Worm (Caenorhabditis elegans) whole organism, young adult: ENCODE measurements around the gene rpoa-1.
A peak's percentile ranks its signal among the peaks of the same experiment; 100 is the strongest.

Experiments used
- C06A6.2 ChIP-seq: fragments of 200-800 bp; sonication (Bioruptor generic); conservative IDR thresholded peaks from 2 replicates; pipeline ENCODE4 v1.3.6; 2022; ENCODE audit warnings: missing genetic modification characterization, missing compliant biosample characterization
- F22D6.2 ChIP-seq: sonication (generic microtip); optimal IDR thresholded peaks from 2 replicates; lab custom pipeline; 2016; ENCODE audit warnings: mild to moderate bottlenecking, missing genetic modification characterization, missing compliant biosample characterization
- F23B12.7 ChIP-seq: sonication (generic microtip); optimal IDR thresholded peaks from 2 replicates; lab custom pipeline; 2017; ENCODE audit warnings: missing genetic modification characterization, mild to moderate bottlenecking, missing compliant biosample characterization, antibody characterized with exemption, moderate library complexity; ENCODE audit not compliant: insufficient read depth
- F37B4.10 ChIP-seq: fragments of 200-800 bp; sonication (Bioruptor generic); IDR thresholded peaks from 2 replicates; pipeline ENCODE4 v1.3.6; 2022; ENCODE audit warnings: missing genetic modification characterization, missing compliant biosample characterization
- F55B11.4 ChIP-seq: sonication (generic microtip); optimal IDR thresholded peaks from 2 replicates; lab custom pipeline; 2016; ENCODE audit warnings: missing compliant biosample characterization, missing genetic modification characterization, borderline replicate concordance; ENCODE audit not compliant: insufficient read depth
- F57C9.4 ChIP-seq: sonication (generic microtip); optimal IDR thresholded peaks from 2 replicates; lab custom pipeline; 2017; ENCODE audit warnings: mild to moderate bottlenecking, missing genetic modification characterization, missing compliant biosample characterization
- K12H6.12 ChIP-seq: fragments of 200-800 bp; sonication (Bioruptor generic); optimal IDR thresholded peaks from 2 replicates; lab custom pipeline; 2018; ENCODE audit warnings: mild to moderate bottlenecking, missing genetic modification characterization, missing compliant biosample characterization
- T07F8.4 ChIP-seq: sonication (generic microtip); optimal IDR thresholded peaks from 2 replicates; lab custom pipeline; 2016; ENCODE audit warnings: mild to moderate bottlenecking, missing genetic modification characterization, moderate library complexity, missing compliant biosample characterization
- T26A5.8 ChIP-seq: sonication (generic microtip); optimal IDR thresholded peaks from 2 replicates; lab custom pipeline; 2016; ENCODE audit warnings: missing genetic modification characterization, missing compliant biosample characterization
- Y53F4B.3 ChIP-seq: fragments of 200-800 bp; sonication (Bioruptor generic); IDR thresholded peaks from 2 replicates; pipeline ENCODE4 v1.3.6; 2022; ENCODE audit warnings: missing genetic modification reagents, missing genetic modification characterization, missing compliant biosample characterization
- Y53G8AR.9 ChIP-seq: fragments of 200-800 bp; sonication (Bioruptor generic); conservative IDR thresholded peaks from 2 replicates; pipeline ENCODE4 v1.3.6; 2022; ENCODE audit warnings: missing genetic modification reagents, missing genetic modification characterization, missing compliant biosample characterization
- Y95B8A.8 ChIP-seq: fragments of 200-800 bp; sonication (Bioruptor generic); IDR thresholded peaks from 2 replicates; pipeline ENCODE4 v1.3.6; 2022; ENCODE audit warnings: missing genetic modification reagents, missing genetic modification characterization, missing compliant biosample characterization
- akir-1 ChIP-seq: fragments of 200-800 bp; sonication (Bioruptor generic); optimal IDR thresholded peaks from 2 replicates; lab custom pipeline; 2018; ENCODE audit warnings: mild to moderate bottlenecking, missing genetic modification characterization, moderate library complexity, missing compliant biosample characterization
- ama-1 ChIP-seq, 3 experiments: fragments of 150-350 bp in 1 of 3; sonication (generic microtip) in 2 of 3; optimal IDR thresholded peaks; 2 replicates each; lab custom pipeline; 2014 to 2018; ENCODE audit warnings: missing biosample characterization in 2 of 3, missing genetic modification characterization in 2 of 3, missing genetic modification reagents in 2 of 3
- aptf-2 ChIP-seq: fragments of 200-800 bp; sonication (Bioruptor generic); conservative IDR thresholded peaks from 2 replicates; pipeline ENCODE4 v1.3.6; 2022; ENCODE audit warnings: missing genetic modification reagents, missing genetic modification characterization, missing compliant biosample characterization
- aptf-3 ChIP-seq: fragments of 200-800 bp; sonication (Bioruptor generic); IDR thresholded peaks from 2 replicates; pipeline ENCODE4 v1.3.6; 2022; ENCODE audit warnings: missing genetic modification characterization, missing compliant biosample characterization
- atf-7 ChIP-seq: sonication (generic microtip); optimal IDR thresholded peaks from 2 replicates; lab custom pipeline; 2017; ENCODE audit warnings: mild to moderate bottlenecking, missing genetic modification characterization, missing compliant biosample characterization
- attf-5 ChIP-seq: fragments of 200-800 bp; sonication (Bioruptor generic); optimal IDR thresholded peaks from 2 replicates; lab custom pipeline; 2018; ENCODE audit warnings: mild to moderate bottlenecking, missing genetic modification characterization, missing compliant biosample characterization
- ccch-3 ChIP-seq: fragments of 200-800 bp; sonication (Bioruptor generic); optimal IDR thresholded peaks from 2 replicates; lab custom pipeline; 2018; ENCODE audit warnings: mild to moderate bottlenecking, missing genetic modification characterization, missing compliant biosample characterization
- cebp-2 ChIP-seq: fragments of 200-800 bp; sonication (Bioruptor generic); IDR thresholded peaks from 2 replicates; pipeline ENCODE4 v1.3.6; 2022; ENCODE audit warnings: missing genetic modification characterization, missing compliant biosample characterization
- ceh-100 ChIP-seq: fragments of 200-800 bp; sonication (Bioruptor generic); IDR thresholded peaks from 2 replicates; pipeline ENCODE4 v1.3.6; 2022; ENCODE audit warnings: missing genetic modification reagents, missing genetic modification characterization, missing compliant biosample characterization
- ceh-27 ChIP-seq: fragments of 200-800 bp; sonication (Bioruptor generic); optimal IDR thresholded peaks from 2 replicates; lab custom pipeline; 2018; ENCODE audit warnings: mild to moderate bottlenecking, missing genetic modification characterization, moderate library complexity, missing compliant biosample characterization
- ceh-40 ChIP-seq: fragments of 200-800 bp; sonication (Bioruptor generic); IDR thresholded peaks from 2 replicates; pipeline ENCODE4 v1.3.6; 2022; ENCODE audit warnings: missing genetic modification characterization, missing compliant biosample characterization
- dpff-1 ChIP-seq: sonication (generic microtip); optimal IDR thresholded peaks from 2 replicates; lab custom pipeline; 2017; ENCODE audit warnings: mild to moderate bottlenecking, missing genetic modification characterization, missing compliant biosample characterization
- egl-44 ChIP-seq: fragments of 200-800 bp; sonication (Bioruptor generic); IDR thresholded peaks from 2 replicates; pipeline ENCODE4 v1.3.6; 2022; ENCODE audit warnings: missing genetic modification reagents, missing genetic modification characterization, missing compliant biosample characterization
- hlh-26 ChIP-seq: fragments of 200-800 bp; sonication (Bioruptor generic); conservative IDR thresholded peaks from 2 replicates; pipeline ENCODE4 v1.3.6; 2022; ENCODE audit warnings: missing genetic modification reagents, missing genetic modification characterization, missing compliant biosample characterization
- hmg-1.2 ChIP-seq: fragments of 200-800 bp; sonication (Bioruptor generic); IDR thresholded peaks from 2 replicates; pipeline ENCODE4 v1.3.6; 2022; ENCODE audit warnings: missing genetic modification reagents, missing genetic modification characterization, missing compliant biosample characterization
- hsf-1 ChIP-seq: fragments of 200-800 bp; sonication (Bioruptor generic); IDR thresholded peaks from 2 replicates; pipeline ENCODE4 v1.3.6; 2022; ENCODE audit warnings: missing genetic modification reagents, missing genetic modification characterization, missing compliant biosample characterization
- lin-26 ChIP-seq: fragments of 200-800 bp; sonication (Bioruptor generic); IDR thresholded peaks from 2 replicates; pipeline ENCODE4 v1.3.6; 2022; ENCODE audit warnings: missing genetic modification reagents, missing genetic modification characterization, missing compliant biosample characterization
- lin-35 ChIP-seq, 3 experiments: fragments of 150-350 bp in 2 of 3; sonication (generic microtip) in 1 of 3; optimal IDR thresholded peaks; 2 replicates each; lab custom pipeline; 2014 to 2018; ENCODE audit warnings: missing biosample characterization in 3 of 3, missing genetic modification characterization in 3 of 3, missing genetic modification reagents in 3 of 3
- lin-40 ChIP-seq: sonication (generic microtip); optimal IDR thresholded peaks from 2 replicates; lab custom pipeline; 2016; ENCODE audit warnings: missing genetic modification characterization, mild to moderate bottlenecking, missing compliant biosample characterization, missing genotype, missing genetic modification reagents
- lsy-27 ChIP-seq: sonication (generic microtip); optimal IDR thresholded peaks from 2 replicates; lab custom pipeline; 2017; ENCODE audit warnings: missing genetic modification characterization, mild to moderate bottlenecking, missing compliant biosample characterization, antibody characterized with exemption, missing genotype, borderline replicate concordance; ENCODE audit not compliant: insufficient read depth
- madf-6 ChIP-seq: fragments of 200-800 bp; sonication (Bioruptor generic); IDR thresholded peaks from 2 replicates; pipeline ENCODE4 v1.3.6; 2022; ENCODE audit warnings: missing genetic modification reagents, missing genetic modification characterization, missing compliant biosample characterization
- madf-8 ChIP-seq: fragments of 200-800 bp; sonication (Bioruptor generic); conservative IDR thresholded peaks from 2 replicates; pipeline ENCODE4 v1.3.6; 2022; ENCODE audit warnings: missing genetic modification reagents, missing genetic modification characterization, missing compliant biosample characterization
- mcd-1 ChIP-seq: fragments of 200-800 bp; sonication (Bioruptor generic); IDR thresholded peaks from 2 replicates; pipeline ENCODE4 v1.3.6; 2022; ENCODE audit warnings: missing genetic modification reagents, missing genetic modification characterization, missing compliant biosample characterization
- nhr-179 ChIP-seq: sonication (generic microtip); optimal IDR thresholded peaks from 2 replicates; lab custom pipeline; 2016; ENCODE audit warnings: mild to moderate bottlenecking, missing genetic modification characterization, missing compliant biosample characterization
- pha-4 ChIP-seq: fragments of 150-350 bp; sonication (generic microtip); optimal IDR thresholded peaks from 2 replicates; lab custom pipeline; 2014; ENCODE audit warnings: missing biosample characterization, missing genetic modification reagents, missing genetic modification characterization
- repo-1 ChIP-seq: sonication (generic microtip); optimal IDR thresholded peaks from 2 replicates; lab custom pipeline; 2017; ENCODE audit warnings: mild to moderate bottlenecking, missing genetic modification characterization, missing compliant biosample characterization
- rpc-1 ChIP-seq, 2 experiments: fragments of 150-350 bp in 1 of 2; sonication (generic microtip) in 1 of 2; optimal IDR thresholded peaks; 2 replicates each; lab custom pipeline; 2014 to 2018; ENCODE audit warnings: missing biosample characterization in 1 of 2, missing genetic modification characterization in 1 of 2, missing genetic modification reagents in 1 of 2, missing genotype in 1 of 2
- sea-2 ChIP-seq: fragments of 200-800 bp; sonication (Bioruptor generic); IDR thresholded peaks from 2 replicates; pipeline ENCODE4 v1.3.6; 2022; ENCODE audit warnings: missing genetic modification characterization, missing compliant biosample characterization
- snpc-4 ChIP-seq, 5 experiments: fragments of 150-350 bp in 1 of 5; sonication (generic microtip) in 4 of 5; optimal IDR thresholded peaks; 2 replicates each; lab custom pipeline; 2014 to 2018; ENCODE audit warnings: missing genetic modification characterization in 5 of 5, missing biosample characterization in 3 of 5, antibody characterized with exemption in 2 of 5, mild to moderate bottlenecking in 2 of 5, missing compliant biosample characterization in 2 of 5, missing genotype in 2 of 5, moderate library complexity in 2 of 5, missing genetic modification reagents in 1 of 5
- somi-1 ChIP-seq: fragments of 200-800 bp; sonication (Bioruptor generic); optimal IDR thresholded peaks from 2 replicates; lab custom pipeline; 2018; ENCODE audit warnings: mild to moderate bottlenecking, missing genetic modification characterization, missing compliant biosample characterization
- tbp1 ChIP-seq: fragments of 200-800 bp; sonication (Bioruptor generic); optimal IDR thresholded peaks from 2 replicates; lab custom pipeline; 2018; ENCODE audit warnings: mild to moderate bottlenecking, missing genetic modification characterization, missing compliant biosample characterization
- tlf-1 ChIP-seq: fragments of 200-800 bp; sonication (Bioruptor generic); optimal IDR thresholded peaks from 2 replicates; lab custom pipeline; 2018; ENCODE audit warnings: mild to moderate bottlenecking, missing genetic modification characterization, missing compliant biosample characterization
- xnd-1 ChIP-seq: sonication (generic microtip); optimal IDR thresholded peaks from 2 replicates; lab custom pipeline; 2016; ENCODE audit warnings: missing genotype, missing genetic modification reagents, missing genetic modification characterization, missing compliant biosample characterization
- zfh-2 ChIP-seq: fragments of 200-800 bp; sonication (Bioruptor generic); conservative IDR thresholded peaks from 2 replicates; pipeline ENCODE4 v1.3.6; 2022; ENCODE audit warnings: missing genetic modification reagents, missing genetic modification characterization, missing compliant biosample characterization
- ztf-18 ChIP-seq: sonication (generic microtip); optimal IDR thresholded peaks from 2 replicates; lab custom pipeline; 2016; ENCODE audit warnings: missing genotype, mild to moderate bottlenecking, missing genetic modification characterization, missing compliant biosample characterization

Gene rpoa-1

ce11 chrII:13678555-13679119 is 16.0 kb downstream of the rpoa-1 start:
- TF ChIP-seq zfh-2 (peak; percentile 15; the same call in 1 of the 2 replicates), akir-1 (GFP tag; lab: Kevin White, UChicago) (no peak), F23B12.7 (tag; lab: Kevin White, UChicago) (no peak), snpc-4 (GFP tag; optimal IDR thresholded peaks at IDR 0.05; lab: Kevin White, UChicago) (no peak), snpc-4 (tag; optimal IDR thresholded peaks at IDR 0.05; lab: Kevin White, UChicago) (no peak), ceh-27 (no peak), ceh-100 (GFP tag; lab: Robert Waterston, UW) (no peak), hmg-1.2 (GFP tag; lab: Robert Waterston, UW) (peak; percentile 22; the same call in 1 of the 2 replicates), K12H6.12 (tag; lab: Kevin White, UChicago) (no peak), sea-2 (no peak), madf-8 (GFP tag; lab: Robert Waterston, UW) (no peak), hsf-1 (GFP tag; lab: Robert Waterston, UW) (no peak), ztf-18 (tag; lab: Kevin White, UChicago) (no peak), mcd-1 (GFP tag; lab: Robert Waterston, UW) (no peak), cebp-2 (no peak), C06A6.2 (0 out of 2 replicates have a peak, but pooled peaks have one; percentile 12), F57C9.4 (tag; lab: Kevin White, UChicago) (no peak), Y95B8A.8 (GFP tag; lab: Robert Waterston, UW) (no peak), rpc-1 (optimal IDR thresholded peaks at IDR 0.05; lab: Kevin White, UChicago) (no peak), rpc-1 (tag; optimal IDR thresholded peaks at IDR 0.05; lab: Kevin White, UChicago) (no peak), tbp1 (GFP tag; lab: Kevin White, UChicago) (no peak), F37B4.10 (GFP tag; lab: Robert Waterston, UW) (no peak), Y53G8AR.9 (no peak), ccch-3 (GFP tag; lab: Kevin White, UChicago) (no peak), somi-1 (GFP tag; lab: Kevin White, UChicago) (peak; percentile 40), lin-40 (tag; lab: Kevin White, UChicago) (peak; percentile 29), dpff-1 (no peak), tlf-1 (GFP tag; lab: Kevin White, UChicago) (no peak), hlh-26 (no peak), atf-7 (tag; lab: Kevin White, UChicago) (no peak), ama-1 (optimal IDR thresholded peaks at IDR 0.05; lab: Kevin White, UChicago) (no peak), ama-1 (GFP tag; optimal IDR thresholded peaks at IDR 0.05; lab: Kevin White, UChicago) (no peak), egl-44 (GFP tag; lab: Robert Waterston, UW) (no peak), aptf-2 (GFP tag; lab: Robert Waterston, UW) (no peak), madf-6 (no peak), ceh-40 (GFP tag; lab: Robert Waterston, UW) (no peak), F55B11.4 (no peak), lin-35 (GFP tag; optimal IDR thresholded peaks at IDR 0.05; lab: Kevin White, UChicago) (no peak), aptf-3 (no peak), T07F8.4 (tag; lab: Kevin White, UChicago) (no peak), nhr-179 (tag; lab: Kevin White, UChicago) (no peak), F22D6.2 (no peak), Y53F4B.3 (no peak), attf-5 (GFP tag; lab: Kevin White, UChicago) (no peak), pha-4 (tag; lab: Kevin White, UChicago) (no peak), T26A5.8 (tag; lab: Kevin White, UChicago) (no peak), lin-26 (GFP tag; lab: Robert Waterston, UW) (0 out of 2 replicates have a peak, but pooled peaks have one; percentile 29), lsy-27 (tag; lab: Kevin White, UChicago) (no peak), repo-1 (tag; lab: Kevin White, UChicago) (no peak), xnd-1 (tag; lab: Kevin White, UChicago) (no peak)
